Worm (Caenorhabditis elegans): ENCODE data around the gene srg-46.

DNA sequence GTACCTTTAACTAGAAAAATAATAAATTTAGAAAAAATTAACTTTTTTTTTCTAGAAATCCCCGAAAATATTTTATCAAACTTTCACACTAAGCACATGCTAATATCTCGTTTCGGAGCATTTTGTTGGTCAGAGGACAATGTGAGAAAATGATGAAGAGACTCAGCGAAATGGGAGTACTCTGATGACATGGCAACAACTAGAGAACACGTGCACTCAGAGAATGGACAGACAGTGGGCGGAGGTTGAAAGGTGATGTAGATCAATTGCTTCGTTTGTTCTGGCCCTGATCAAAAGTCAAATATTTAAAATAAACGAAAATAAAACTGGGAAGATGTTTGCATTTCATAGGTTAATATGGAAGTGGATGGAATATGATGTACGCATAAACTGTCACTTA lies 29.1 kb upstream of the srg-46 start:
- no peak for TF ChIP-seq ztf-23 (GFP tag; IDR thresholded peaks at IDR 0.05)
- TF ChIP-seq klf-2 (GFP tag; conservative IDR thresholded peaks at IDR 0.05) = no peak
- no peak for TF ChIP-seq cog-1 (tag; optimal IDR thresholded peaks at IDR 0.05)
